Worm (Caenorhabditis elegans) whole organism, L4/young adult: ENCODE results near the gene dop-1.

Experiments
- W03F9.2 ChIP-seq: fragments of 150-350 bp; optimal IDR thresholded peaks from 2 replicates; lab custom pipeline; 2014; ENCODE audit warnings: missing biosample characterization, missing genetic modification characterization
- dao-5 ChIP-seq: sonication (generic microtip); optimal IDR thresholded peaks from 2 replicates; lab custom pipeline; 2016; ENCODE audit warnings: missing genotype, missing genetic modification characterization, moderate library complexity, missing compliant biosample characterization
- him-1 ChIP-seq: sonication (generic microtip); optimal IDR thresholded peaks from 2 replicates; lab custom pipeline; 2016; ENCODE audit warnings: missing genotype, missing genetic modification reagents, missing genetic modification characterization, missing compliant biosample characterization

dop-1 gene

ce11 chrX:4400296-4400695 is 18.4 kb downstream of the dop-1 start:
- TF ChIP-seq dao-5 (tag; lab: Kevin White, UChicago) (no peak), W03F9.2 (no peak), him-1 (tag; lab: Kevin White, UChicago) (no peak)

- TF ChIP-seq W03F9.2 (no peak), dao-5 (tag; lab: Kevin White, UChicago) (no peak), him-1 (tag; lab: Kevin White, UChicago) (no peak)
Observed at ce11 chrX:4397460-4397859, 21.2 kb downstream of the dop-1 start.

ce11 chrX:4395073-4395850 is 23.4 kb downstream of the dop-1 start:
- TF ChIP-seq dao-5 (tag; lab: Kevin White, UChicago) (no peak), him-1 (tag; lab: Kevin White, UChicago) (peak; percentile 73), W03F9.2 (peak; percentile 46)

- TF ChIP-seq dao-5 (tag; lab: Kevin White, UChicago) (no peak), W03F9.2 (no peak), him-1 (tag; lab: Kevin White, UChicago) (no peak)
Observed at ce11 chrX:4391680-4392079, 27.0 kb downstream of the dop-1 start.

ce11 chrX:4388834-4389409 is 29.7 kb downstream of the dop-1 start, which contains the start of gene dpy-23:
dpy-23 (plus strand) TSS chrX:4389359.
- TF ChIP-seq dao-5 (tag; lab: Kevin White, UChicago) (no peak), him-1 (tag; lab: Kevin White, UChicago) (peak; percentile 66), W03F9.2 (peak; percentile 60)

- TF ChIP-seq him-1 (tag; lab: Kevin White, UChicago) (no peak), dao-5 (tag; lab: Kevin White, UChicago) (no peak), W03F9.2 (no peak)
Observed at ce11 chrX:4386493-4386892, 32.2 kb downstream of the dop-1 start.

ce11 chrX:4383316-4383936 is 35.2 kb downstream of the dop-1 start, which contains the start of gene lst-2:
lst-2 (minus strand) TSS chrX:4383366.
- TF ChIP-seq W03F9.2 = no peak
- no peak for TF ChIP-seq dao-5 (tag; lab: Kevin White, UChicago)
- TF ChIP-seq him-1 (tag; lab: Kevin White, UChicago) = no peak

- no peak for TF ChIP-seq dao-5 (tag; lab: Kevin White, UChicago)
- no peak for TF ChIP-seq W03F9.2
- TF ChIP-seq him-1 (tag; lab: Kevin White, UChicago) = no peak
Observed at ce11 chrX:4377689-4378088, 41.0 kb downstream of the dop-1 start, which contains the start of gene R160.12. R160.12 (minus strand) TSS chrX:4377789.

ce11 chrX:4376801-4377200 is 41.9 kb downstream of the dop-1 start, which contains the start of gene R160.2:
R160.2 (minus strand) TSS chrX:4376901.
- TF ChIP-seq W03F9.2 = no peak
- TF ChIP-seq him-1 (tag; lab: Kevin White, UChicago) = no peak
- no peak for TF ChIP-seq dao-5 (tag; lab: Kevin White, UChicago)

- TF ChIP-seq W03F9.2 = no peak
- TF ChIP-seq dao-5 (tag; lab: Kevin White, UChicago) = no peak
- TF ChIP-seq him-1 (tag; lab: Kevin White, UChicago) = no peak
Observed at ce11 chrX:4373123-4373522, 45.5 kb downstream of the dop-1 start, which contains the start of gene R160.6. R160.6 (minus strand) TSS chrX:4373223.

- no peak for TF ChIP-seq him-1 (tag; lab: Kevin White, UChicago)
- no peak for TF ChIP-seq dao-5 (tag; lab: Kevin White, UChicago)
- TF ChIP-seq W03F9.2 = no peak
Observed at ce11 chrX:4371988-4372387, 46.7 kb downstream of the dop-1 start, which contains the start of gene R160.14. R160.14 (minus strand) TSS chrX:4372088.

ce11 chrX:4371413-4371812 is 47.2 kb downstream of the dop-1 start, which contains the start of gene R160.13:
R160.13 (minus strand) TSS chrX:4371513.
- TF ChIP-seq dao-5 (tag; lab: Kevin White, UChicago) = no peak
- TF ChIP-seq W03F9.2 = no peak

ce11 chrX:4370756-4371155 is 47.9 kb downstream of the dop-1 start, which contains the start of gene R160.5:
R160.5 (minus strand) TSS chrX:4370856.
- TF ChIP-seq W03F9.2 (no peak), dao-5 (tag; lab: Kevin White, UChicago) (no peak), him-1 (tag; lab: Kevin White, UChicago) (no peak)

- TF ChIP-seq W03F9.2 (no peak), him-1 (tag; lab: Kevin White, UChicago) (no peak), dao-5 (tag; lab: Kevin White, UChicago) (no peak)
Observed at ce11 chrX:4368800-4369199, 49.9 kb downstream of the dop-1 start, which contains the start of gene R160.4. R160.4 (minus strand) TSS chrX:4368900.
